Fruit fly (Drosophila melanogaster): ENCODE measurements around the gene Gr28b.

Gene Gr28b

dm6 chr2L:7491902-7492301, 29.9 kb upstream of the Gr28b start (continued):
- TF ChIP-seq CG17359 (tag; optimal IDR thresholded peaks at IDR 0.05) (peak; percentile 75), Asciz (GFP tag; optimal IDR thresholded peaks at IDR 0.05) (peak; percentile 33), nerfin-1 (tag; optimal IDR thresholded peaks at IDR 0.05) (peak; percentile 7), CG6765 (GFP tag; optimal IDR thresholded peaks at IDR 0.05) (peak; percentile 18), sisA (GFP tag; IDR thresholded peaks at IDR 0.05) (peak; percentile 65), CG12219 (GFP tag; optimal IDR thresholded peaks at IDR 0.05) (peak; percentile 42), CG4820 (GFP tag; optimal IDR thresholded peaks at IDR 0.05) (peak; percentile 38), Hr78 (GFP tag; optimal IDR thresholded peaks at IDR 0.05) (peak in 1 of 2 experiments; percentile 36), fd96Cb (tag; optimal IDR thresholded peaks at IDR 0.05) (peak; percentile 64), CG2712 (tag; optimal IDR thresholded peaks at IDR 0.05) (peak; percentile 79), Abd-B (GFP tag; optimal IDR thresholded peaks at IDR 0.05) (peak; percentile 27), CG10654 (GFP tag; optimal IDR thresholded peaks at IDR 0.05) (peak; percentile 15), CG9437 (GFP tag; optimal IDR thresholded peaks at IDR 0.05) (peak; percentile 3), CG13775 (GFP tag; optimal IDR thresholded peaks at IDR 0.05) (peak; percentile 42), CG32767 (GFP tag; IDR thresholded peaks at IDR 0.05) (peak; percentile 51; the same call in 1 of the 2 replicates), Xrp1 (GFP tag; IDR thresholded peaks at IDR 0.05) (peak; percentile 71; the same call in 1 of the 2 replicates), CG6272 (GFP tag; IDR thresholded peaks at IDR 0.05) (peak; percentile 24; the same call in 1 of the 2 replicates), H2.0 (GFP tag; IDR thresholded peaks at IDR 0.05) (peak; percentile 43), Drgx (GFP tag; IDR thresholded peaks at IDR 0.05) (peak; percentile 57), CG34376 (GFP tag; optimal IDR thresholded peaks at IDR 0.05) (no peak), CG12299 (tag; optimal IDR thresholded peaks at IDR 0.05) (peak; percentile 41), ro (GFP tag; IDR thresholded peaks at IDR 0.05) (peak; percentile 51; the same call in 1 of the 2 replicates), croc (GFP tag; conservative IDR thresholded peaks at IDR 0.05) (peak; percentile 28; the same call in 1 of the 3 replicates), CG18011 (GFP tag; optimal IDR thresholded peaks at IDR 0.05) (no peak), wor (GFP tag; IDR thresholded peaks at IDR 0.05) (peak; percentile 45; the same call in 1 of the 2 replicates), dati (GFP tag; IDR thresholded peaks at IDR 0.05) (0 out of 2 replicates have a peak, but pooled peaks have one; percentile 18), Lim3 (GFP tag; IDR thresholded peaks at IDR 0.05) (no peak), CG15269 (tag; optimal IDR thresholded peaks at IDR 0.05) (peak; percentile 72), CG11695 (GFP tag; IDR thresholded peaks at IDR 0.05) (peak; percentile 63; the same call in 2 of the 3 replicates), CG6683 (GFP tag; optimal IDR thresholded peaks at IDR 0.05) (no peak), CG13424 (tag; optimal IDR thresholded peaks at IDR 0.05) (peak; percentile 65), CG10366 (GFP tag; IDR thresholded peaks at IDR 0.05) (peak; percentile 61), Ada2b (GFP tag; IDR thresholded peaks at IDR 0.05) (peak; percentile 67), Xbp1 (GFP tag; optimal IDR thresholded peaks at IDR 0.05) (peak; percentile 51), CG7556 (GFP tag; optimal IDR thresholded peaks at IDR 0.05) (peak; percentile 26), CG17568 (GFP tag; optimal IDR thresholded peaks at IDR 0.05) (peak; percentile 34), CG18262 (tag; optimal IDR thresholded peaks at IDR 0.05) (peak; percentile 53), Rx (GFP tag; IDR thresholded peaks at IDR 0.05) (peak; percentile 40; the same call in 1 of the 2 replicates), BtbVII (GFP tag; optimal IDR thresholded peaks at IDR 0.05) (peak; percentile 31), Rfx (GFP tag; IDR thresholded peaks at IDR 0.05) (peak; percentile 49; the same call in 1 of the 2 replicates), seq (GFP tag; IDR thresholded peaks at IDR 0.05) (peak; percentile 68), CG8290 (GFP tag; optimal IDR thresholded peaks at IDR 0.05) (no peak), CG8290 (tag; optimal IDR thresholded peaks at IDR 0.05) (no peak), CG1529 (GFP tag; optimal IDR thresholded peaks at IDR 0.05) (peak; percentile 10), esg (GFP tag; conservative IDR thresholded peaks at IDR 0.05) (peak; percentile 60), CG7372 (GFP tag; IDR thresholded peaks at IDR 0.05) (0 out of 2 replicates have a peak, but pooled peaks have one; percentile 7), so (GFP tag; IDR thresholded peaks at IDR 0.05) (no peak; the same call in 1 of the 3 replicates), CG8089 (GFP tag; optimal IDR thresholded peaks at IDR 0.05) (no peak), usp (GFP tag; optimal IDR thresholded peaks at IDR 0.05) (no peak), CG9727 (GFP tag; optimal IDR thresholded peaks at IDR 0.05) (peak; percentile 33), hth (optimal IDR thresholded peaks at IDR 0.05) (no peak)
